Worm (Caenorhabditis elegans): ENCODE measurements around the gene cas-1.
"Not testable (repeated sequence)": the region's sequence is repeated elsewhere in the genome, so short reads cannot be mapped to it uniquely, and the experiment has no call there.

ce11 chrX:16834691-16835090 is 21.2 kb upstream of the cas-1 start, which contains the start of gene F41G4.13:
- not testable (repeated sequence) for TF ChIP-seq flt-1 (GFP tag; IDR thresholded peaks at IDR 0.05); hnd-1 (tag; optimal IDR thresholded peaks at IDR 0.05); tbx-11 (GFP tag; IDR thresholded peaks at IDR 0.05); scrt-1 (GFP tag; IDR thresholded peaks at IDR 0.05); ama-1 (optimal IDR thresholded peaks at IDR 0.05); F13C5.2 (tag; optimal IDR thresholded peaks at IDR 0.05); aly-1 (tag; optimal IDR thresholded peaks at IDR 0.05); tbx-37 (GFP tag; conservative IDR thresholded peaks at IDR 0.05); tra-4 (tag; optimal IDR thresholded peaks at IDR 0.05); ets-7 (tag; optimal IDR thresholded peaks at IDR 0.05); hmg-4 (GFP tag; optimal IDR thresholded peaks at IDR 0.05); hmbx-1 (tag; optimal IDR thresholded peaks at IDR 0.05); ceh-36 (tag; optimal IDR thresholded peaks at IDR 0.05); B0310.2 (tag; optimal IDR thresholded peaks at IDR 0.05)

All from whole organism, early embryonic.